Worm (Caenorhabditis elegans) whole organism, late embryonic: ENCODE measurements around the gene F10G2.7.

Experiments
- C08G9.2 ChIP-seq: sonication (generic microtip); optimal IDR thresholded peaks from 2 replicates; lab custom pipeline; 2016; ENCODE audit warnings: mild to moderate bottlenecking, missing genetic modification characterization, moderate library complexity, missing compliant biosample characterization
- C38D4.7 ChIP-seq: fragments of 200-800 bp; sonication (Bioruptor generic); optimal IDR thresholded peaks from 2 replicates; lab custom pipeline; 2018; ENCODE audit warnings: mild to moderate bottlenecking, missing genetic modification characterization, moderate library complexity, missing compliant biosample characterization
- K02D7.2 ChIP-seq: sonication (generic microtip); optimal IDR thresholded peaks from 2 replicates; lab custom pipeline; 2017; ENCODE audit warnings: mild to moderate bottlenecking, missing genetic modification characterization, missing compliant biosample characterization
- K09A11.1 ChIP-seq: sonication (generic microtip); optimal IDR thresholded peaks from 2 replicates; lab custom pipeline; 2017; ENCODE audit warnings: antibody characterized with exemption, mild to moderate bottlenecking, missing genetic modification characterization, missing compliant biosample characterization; ENCODE audit not compliant: insufficient read depth
- Y22D7AL.16 ChIP-seq: sonication (generic microtip); optimal IDR thresholded peaks from 2 replicates; lab custom pipeline; 2016; ENCODE audit warnings: missing genetic modification characterization, missing compliant biosample characterization
- ama-1 ChIP-seq: fragments of 150-350 bp; optimal IDR thresholded peaks from 2 replicates; lab custom pipeline; 2014
- ceh-2 ChIP-seq: sonication (generic microtip); optimal IDR thresholded peaks from 2 replicates; lab custom pipeline; 2016; ENCODE audit warnings: missing genotype, missing genetic modification characterization, missing compliant biosample characterization
- ceh-22 ChIP-seq: sonication (generic microtip); optimal IDR thresholded peaks from 2 replicates; lab custom pipeline; 2017; ENCODE audit warnings: missing biosample characterization, missing genetic modification characterization
- ceh-24 ChIP-seq: sonication (generic microtip); optimal IDR thresholded peaks from 2 replicates; lab custom pipeline; 2016; ENCODE audit warnings: mild to moderate bottlenecking, missing genetic modification characterization, missing compliant biosample characterization
- ceh-31 ChIP-seq: sonication (generic microtip); optimal IDR thresholded peaks from 2 replicates; lab custom pipeline; 2016; ENCODE audit warnings: missing genetic modification characterization, missing compliant biosample characterization
- ceh-34 ChIP-seq: sonication (generic microtip); optimal IDR thresholded peaks from 2 replicates; lab custom pipeline; 2016; ENCODE audit warnings: mild to moderate bottlenecking, missing genetic modification characterization, missing compliant biosample characterization
- ceh-48 ChIP-seq: sonication (generic microtip); optimal IDR thresholded peaks from 2 replicates; lab custom pipeline; 2016; ENCODE audit warnings: missing genetic modification characterization, inconsistent platforms, missing compliant biosample characterization
- ceh-6 ChIP-seq: fragments of 200-800 bp; sonication (Bioruptor generic); optimal IDR thresholded peaks from 2 replicates; lab custom pipeline; 2018; ENCODE audit warnings: mild to moderate bottlenecking, missing genetic modification characterization, missing compliant biosample characterization
- ceh-9 ChIP-seq: sonication (generic microtip); optimal IDR thresholded peaks from 2 replicates; lab custom pipeline; 2016; ENCODE audit warnings: mild to moderate bottlenecking, missing genetic modification characterization, inconsistent platforms, missing compliant biosample characterization
- dve-1 ChIP-seq: sonication (generic microtip); optimal IDR thresholded peaks from 2 replicates; lab custom pipeline; 2017; ENCODE audit warnings: antibody characterized with exemption, mild to moderate bottlenecking, missing genetic modification characterization, missing compliant biosample characterization
- elt-4 ChIP-seq: sonication (generic microtip); optimal IDR thresholded peaks from 2 replicates; lab custom pipeline; 2016; ENCODE audit warnings: missing genetic modification characterization, missing compliant biosample characterization
- fax-1 ChIP-seq: sonication (generic microtip); optimal IDR thresholded peaks from 2 replicates; lab custom pipeline; 2016; ENCODE audit warnings: missing genotype, missing genetic modification characterization, missing compliant biosample characterization
- fkh-10 ChIP-seq: fragments of 150-350 bp; optimal IDR thresholded peaks from 2 replicates; lab custom pipeline; 2014; ENCODE audit warnings: missing biosample characterization, missing genetic modification reagents, missing genetic modification characterization
- fkh-6 ChIP-seq: sonication (generic microtip); optimal IDR thresholded peaks from 2 replicates; lab custom pipeline; 2016; ENCODE audit warnings: missing genetic modification characterization, missing compliant biosample characterization
- gmeb-2 ChIP-seq: sonication (generic microtip); optimal IDR thresholded peaks from 2 replicates; lab custom pipeline; 2016; ENCODE audit warnings: missing genetic modification characterization, inconsistent platforms, missing compliant biosample characterization
- hlh-13 ChIP-seq: fragments of 200-800 bp; sonication (Bioruptor generic); optimal IDR thresholded peaks from 2 replicates; lab custom pipeline; 2018; ENCODE audit warnings: mild to moderate bottlenecking, missing genetic modification characterization, missing compliant biosample characterization
- hlh-15 ChIP-seq: sonication (generic microtip); optimal IDR thresholded peaks from 2 replicates; lab custom pipeline; 2016; ENCODE audit warnings: missing genetic modification characterization, missing compliant biosample characterization
- hlh-8 ChIP-seq: sonication (generic microtip); optimal IDR thresholded peaks from 2 replicates; lab custom pipeline; 2016; ENCODE audit warnings: missing genotype, missing genetic modification characterization, missing compliant biosample characterization
- lim-6 ChIP-seq: sonication (generic microtip); optimal IDR thresholded peaks from 2 replicates; lab custom pipeline; 2016; ENCODE audit warnings: missing genetic modification characterization, missing compliant biosample characterization
- nfya-1 ChIP-seq: sonication (generic microtip); optimal IDR thresholded peaks from 2 replicates; lab custom pipeline; 2017; ENCODE audit warnings: missing genetic modification characterization, mild to moderate bottlenecking, missing compliant biosample characterization, antibody characterized with exemption, moderate library complexity
- nhr-11 ChIP-seq: fragments of 150-350 bp; optimal IDR thresholded peaks from 2 replicates; lab custom pipeline; 2014; ENCODE audit warnings: missing biosample characterization, missing genetic modification characterization
- nhr-232 ChIP-seq: sonication (generic microtip); optimal IDR thresholded peaks from 2 replicates; lab custom pipeline; 2016; ENCODE audit warnings: missing genetic modification characterization, missing compliant biosample characterization
- odd-2 ChIP-seq: sonication (generic microtip); optimal IDR thresholded peaks from 2 replicates; lab custom pipeline; 2017; ENCODE audit warnings: antibody characterized with exemption, mild to moderate bottlenecking, missing genetic modification characterization, missing compliant biosample characterization
- pag-3 ChIP-seq: sonication (generic microtip); optimal IDR thresholded peaks from 2 replicates; lab custom pipeline; 2016; ENCODE audit warnings: missing compliant biosample characterization, missing genetic modification characterization, borderline replicate concordance
- pax-1 ChIP-seq: fragments of 150-350 bp; optimal IDR thresholded peaks from 2 replicates; lab custom pipeline; 2014; ENCODE audit warnings: missing biosample characterization, missing genetic modification characterization
- pha-4 ChIP-seq: fragments of 150-350 bp; optimal IDR thresholded peaks from 2 replicates; lab custom pipeline; 2018; ENCODE audit warnings: missing biosample characterization, missing genetic modification reagents, missing genetic modification characterization
- pros-1 ChIP-seq: fragments of 150-350 bp; optimal IDR thresholded peaks from 2 replicates; lab custom pipeline; 2014; ENCODE audit warnings: missing biosample characterization, missing genetic modification reagents, missing genetic modification characterization
- sdc-2 ChIP-seq: sonication (generic microtip); optimal IDR thresholded peaks from 2 replicates; lab custom pipeline; 2016; ENCODE audit warnings: missing genotype, missing genetic modification characterization, missing compliant biosample characterization
- sox-2 ChIP-seq: fragments of 200-800 bp; sonication (Bioruptor generic); IDR thresholded peaks from 2 replicates; pipeline ENCODE4 v1.3.6; 2022; ENCODE audit warnings: missing genetic modification reagents, missing genetic modification characterization, missing compliant biosample characterization
- syd-9 ChIP-seq: sonication (generic microtip); optimal IDR thresholded peaks from 2 replicates; lab custom pipeline; 2016; ENCODE audit warnings: mild to moderate bottlenecking, missing genetic modification characterization, moderate library complexity, missing compliant biosample characterization
- tbx-7 ChIP-seq: sonication (generic microtip); optimal IDR thresholded peaks from 2 replicates; lab custom pipeline; 2016; ENCODE audit warnings: missing genotype, missing genetic modification characterization, missing compliant biosample characterization
- ttx-3 ChIP-seq: sonication (generic microtip); optimal IDR thresholded peaks from 2 replicates; lab custom pipeline; 2016; ENCODE audit warnings: missing genetic modification reagents, missing genetic modification characterization, missing compliant biosample characterization
- unc-3 ChIP-seq, 2 experiments: fragments of 200-800 bp in 1 of 2; sonication (Bioruptor generic) in 1 of 2; sonication (generic microtip) in 1 of 2; conservative IDR thresholded peaks in 1 of 2; optimal IDR thresholded peaks in 1 of 2; 2 replicates each; pipeline versions ENCODE4 v1.3.6 to Lab custom; 2016 to 2022; ENCODE audit warnings: missing compliant biosample characterization in 2 of 2, missing genetic modification characterization in 2 of 2, missing genetic modification reagents in 1 of 2
- unc-42 ChIP-seq: sonication (generic microtip); optimal IDR thresholded peaks from 2 replicates; lab custom pipeline; 2016; ENCODE audit warnings: missing genotype, missing genetic modification characterization, missing compliant biosample characterization
- unc-55 ChIP-seq: sonication (generic microtip); optimal IDR thresholded peaks from 2 replicates; lab custom pipeline; 2017; ENCODE audit warnings: missing biosample characterization, missing genetic modification reagents, missing genetic modification characterization
- unc-86 ChIP-seq: sonication (generic microtip); optimal IDR thresholded peaks from 2 replicates; lab custom pipeline; 2016; ENCODE audit warnings: missing genetic modification characterization, missing compliant biosample characterization
- zip-5 ChIP-seq: sonication (generic microtip); optimal IDR thresholded peaks from 2 replicates; lab custom pipeline; 2016; ENCODE audit warnings: missing genetic modification characterization, missing compliant biosample characterization

Gene F10G2.7

DNA sequence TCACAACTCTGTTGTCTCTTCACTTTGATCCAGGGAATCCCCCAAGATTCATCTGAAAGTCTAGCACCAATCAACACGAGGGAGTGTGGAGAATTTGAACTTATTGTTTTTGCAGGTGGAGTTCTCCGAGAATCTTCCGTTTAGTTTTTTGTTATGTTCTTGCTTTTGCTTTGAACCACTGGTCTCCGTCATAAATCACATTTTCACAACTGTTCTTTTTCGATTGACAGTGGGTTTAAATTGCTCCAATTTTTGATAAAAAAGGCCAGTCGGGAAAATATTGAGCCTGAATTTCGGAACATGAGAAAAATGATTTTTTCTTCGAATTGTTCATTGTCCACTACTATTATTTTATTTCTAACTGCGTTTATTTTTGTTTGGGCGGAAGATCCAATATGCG, 15.2 kb downstream of the F10G2.7 start, which contains the start of gene F10G2.10:
F10G2.10 (plus strand) TSS at position 301 of the 400 bp plus-strand sequence.
- TF ChIP-seq C08G9.2 (tag; lab: Kevin White, UChicago) (no peak), syd-9 (tag; lab: Kevin White, UChicago) (no peak), nhr-232 (no peak), unc-3 (GFP tag; conservative IDR thresholded peaks at IDR 0.05; lab: Robert Waterston, UW) (no peak), unc-3 (tag; optimal IDR thresholded peaks at IDR 0.05; lab: Kevin White, UChicago) (no peak), K09A11.1 (tag; lab: Kevin White, UChicago) (no peak), dve-1 (tag; lab: Kevin White, UChicago) (no peak), ceh-24 (tag; lab: Kevin White, UChicago) (no peak), fkh-10 (no peak), unc-42 (tag; lab: Kevin White, UChicago) (no peak), pros-1 (no peak), gmeb-2 (no peak), pag-3 (tag; lab: Kevin White, UChicago) (no peak), ceh-6 (no peak), sox-2 (GFP tag; lab: Robert Waterston, UW) (no peak)

ce11 chrV:7320909-7321308, 16.2 kb downstream of the F10G2.7 start, which contains the start of gene lmd-4:
lmd-4 (minus strand) TSS chrV:7321009.
- no peak for TF ChIP-seq fax-1 (tag; lab: Kevin White, UChicago)
- TF ChIP-seq nhr-232, result no peak
- TF ChIP-seq unc-42 (tag; lab: Kevin White, UChicago), result no peak
- TF ChIP-seq hlh-13 (GFP tag; lab: Kevin White, UChicago), result no peak
- no peak for TF ChIP-seq ceh-34 (tag; lab: Kevin White, UChicago)

DNA sequence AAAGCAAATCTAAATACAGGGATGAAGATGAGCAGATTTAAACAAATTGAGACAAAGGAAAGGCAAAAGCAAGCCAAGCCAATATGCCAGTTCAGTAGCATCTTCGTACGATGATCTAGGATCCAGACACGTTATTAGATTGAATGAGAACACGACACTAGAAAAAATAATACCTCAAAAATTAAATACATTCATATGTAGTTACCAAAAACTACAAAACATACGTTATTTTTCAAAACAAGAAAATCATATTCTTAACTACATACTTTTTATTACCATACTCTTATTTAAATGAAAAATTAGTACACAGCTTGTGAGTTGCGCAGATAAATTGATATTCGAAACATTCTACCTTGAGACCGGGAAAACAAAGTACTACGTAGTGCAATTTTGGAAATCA, 23.9 kb downstream of the F10G2.7 start, which contains the start of gene srx-6:
srx-6 (minus strand) TSS at position 101 of the 400 bp plus-strand sequence.
- TF ChIP-seq unc-42 (tag; lab: Kevin White, UChicago) (no peak), elt-4 (tag; lab: Kevin White, UChicago) (no peak), ceh-48 (tag; lab: Kevin White, UChicago) (no peak), lim-6 (no peak), pax-1 (tag; lab: Kevin White, UChicago) (no peak), ceh-22 (no peak), nhr-11 (tag; lab: Kevin White, UChicago) (no peak), K02D7.2 (tag; lab: Kevin White, UChicago) (no peak), C38D4.7 (GFP tag; lab: Kevin White, UChicago) (no peak), ceh-2 (no peak), hlh-15 (tag; lab: Kevin White, UChicago) (no peak), ceh-9 (tag; lab: Kevin White, UChicago) (no peak), fkh-6 (tag; lab: Kevin White, UChicago) (no peak), odd-2 (tag; lab: Kevin White, UChicago) (no peak), C08G9.2 (tag; lab: Kevin White, UChicago) (no peak), ama-1 (lab: Kevin White, UChicago) (no peak)

- TF ChIP-seq unc-55, result no peak
- TF ChIP-seq ceh-6, result no peak
- TF ChIP-seq tbx-7 (tag; lab: Kevin White, UChicago), result no peak
- TF ChIP-seq hlh-13 (GFP tag; lab: Kevin White, UChicago), result no peak
- no peak for TF ChIP-seq elt-4 (tag; lab: Kevin White, UChicago)
- no peak for TF ChIP-seq pha-4 (tag; lab: Kevin White, UChicago)
- TF ChIP-seq ttx-3, result no peak
- TF ChIP-seq zip-5, result no peak
- TF ChIP-seq odd-2 (tag; lab: Kevin White, UChicago), result no peak
- TF ChIP-seq ceh-31, result no peak
- TF ChIP-seq hlh-8 (tag; lab: Kevin White, UChicago), result no peak
- no peak for TF ChIP-seq pax-1 (tag; lab: Kevin White, UChicago)
- TF ChIP-seq nfya-1 (tag; lab: Kevin White, UChicago), result no peak
- TF ChIP-seq Y22D7AL.16 (tag; lab: Kevin White, UChicago), result no peak
- TF ChIP-seq pros-1, result no peak
- no peak for TF ChIP-seq unc-86 (tag; lab: Kevin White, UChicago)
- TF ChIP-seq hlh-15 (tag; lab: Kevin White, UChicago), result no peak
- TF ChIP-seq fkh-6 (tag; lab: Kevin White, UChicago), result no peak
- no peak for TF ChIP-seq sdc-2
Measured at ce11 chrV:7307089-7307488, 30.0 kb downstream of the F10G2.7 start, which contains the start of gene F07G11.1. F07G11.1 (plus strand) TSS chrV:7307389.
